Worm (Caenorhabditis elegans) whole organism, mixed stage, embryonic: ENCODE data around the gene F46G11.2.

ENCODE experiments used
- blmp-1 ChIP-seq: fragments of 150-350 bp; optimal IDR thresholded peaks from 2 replicates; lab custom pipeline; 2014; ENCODE audit warnings: missing biosample characterization, missing genetic modification characterization
- ceh-43 ChIP-seq: fragments of 200-800 bp; sonication (Bioruptor generic); optimal IDR thresholded peaks from 2 replicates; lab custom pipeline; 2018; ENCODE audit warnings: mild to moderate bottlenecking, missing genetic modification characterization, moderate library complexity, missing compliant biosample characterization
- lin-13 ChIP-seq: fragments of 150-350 bp; optimal IDR thresholded peaks from 2 replicates; lab custom pipeline; 2014; ENCODE audit warnings: missing biosample characterization, missing genetic modification characterization
- nhr-12 ChIP-seq: fragments of 150-350 bp; optimal IDR thresholded peaks from 2 replicates; lab custom pipeline; 2014; ENCODE audit warnings: missing biosample characterization, missing genetic modification characterization
- sem-2 ChIP-seq: fragments of 200-800 bp; sonication (Bioruptor generic); optimal IDR thresholded peaks from 2 replicates; lab custom pipeline; 2018; ENCODE audit warnings: mild to moderate bottlenecking, missing genetic modification characterization, missing compliant biosample characterization
- snpc-4 ChIP-seq: fragments of 150-350 bp; optimal IDR thresholded peaks from 2 replicates; lab custom pipeline; 2014; ENCODE audit warnings: missing biosample characterization, missing genetic modification characterization
- sptf-1 ChIP-seq: sonication (generic microtip); optimal IDR thresholded peaks from 2 replicates; lab custom pipeline; 2017; ENCODE audit warnings: mild to moderate bottlenecking, missing genetic modification characterization, moderate library complexity, missing compliant biosample characterization
- unc-62 ChIP-seq: fragments of 150-350 bp; optimal IDR thresholded peaks from 2 replicates; lab custom pipeline; 2014; ENCODE audit warnings: missing biosample characterization, missing genetic modification reagents, missing genetic modification characterization
- ztf-11 ChIP-seq: fragments of 150-350 bp; optimal IDR thresholded peaks from 2 replicates; lab custom pipeline; 2014; ENCODE audit warnings: missing biosample characterization, missing genetic modification characterization

ce11 chrX:5826976-5827375 lies 39.0 kb downstream of the F46G11.2 start:
- TF ChIP-seq nhr-12 (tag; lab: Kevin White, UChicago) (no peak), unc-62 (GFP tag; lab: Kevin White, UChicago) (no peak), blmp-1 (tag; lab: Kevin White, UChicago) (no peak), sptf-1 (tag; lab: Kevin White, UChicago) (peak; percentile 16), lin-13 (tag; lab: Kevin White, UChicago) (no peak), ceh-43 (GFP tag; lab: Kevin White, UChicago) (no peak), snpc-4 (tag; lab: Kevin White, UChicago) (no peak), sem-2 (GFP tag; lab: Kevin White, UChicago) (no peak), ztf-11 (tag; lab: Kevin White, UChicago) (no peak)
